2 worm cellular contexts compared by ENCODE assay signal in the genomic region with DNA sequence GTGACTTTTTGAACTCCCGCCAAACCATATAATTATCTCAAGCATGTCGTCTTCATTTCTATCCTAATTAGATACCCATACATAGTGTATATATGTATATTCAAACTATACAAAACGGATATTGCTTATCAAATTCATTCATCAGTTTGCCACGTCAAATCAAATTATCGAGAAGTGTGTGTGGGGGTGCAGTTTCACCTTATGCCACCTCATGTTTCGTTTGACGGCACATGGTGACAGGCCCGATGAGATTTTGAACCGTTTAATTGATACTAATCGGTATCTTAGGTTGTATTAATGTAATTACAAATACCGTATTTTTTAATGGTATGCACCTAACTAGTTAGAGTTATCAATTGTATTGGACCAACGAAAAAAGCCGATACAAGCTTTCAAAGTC.
TF ChIP-seq lines count a peak whose summit lies in the region.

No protein-coding gene starts in this region.

TF ChIP-seq in whole organism, L1 larva, 84 proteins besides CTCF, POLR2A, EP300 and RAD21:
- TF ChIP-seq lin-14 (GFP tag; optimal IDR thresholded peaks at IDR 0.05; lab: Kevin White, UChicago), result peak; percentile 13
- no peak for TF ChIP-seq lin-39 (tag; optimal IDR thresholded peaks at IDR 0.05; lab: Kevin White, UChicago)
- TF ChIP-seq nhr-85 (tag; lab: Kevin White, UChicago), result peak; percentile 51
- peak; percentile 96 for TF ChIP-seq unc-130 (tag; optimal IDR thresholded peaks at IDR 0.05; lab: Kevin White, UChicago)
- TF ChIP-seq ets-5 (GFP tag; IDR thresholded peaks at IDR 0.05; lab: Robert Waterston, UW), result no peak
- TF ChIP-seq fkh-10 (GFP tag; optimal IDR thresholded peaks at IDR 0.05; lab: Kevin White, UChicago), result no peak
- no peak for TF ChIP-seq sup-37 (GFP tag; optimal IDR thresholded peaks at IDR 0.05; lab: Kevin White, UChicago)
- TF ChIP-seq skn-1 (tag; optimal IDR thresholded peaks at IDR 0.05; lab: Kevin White, UChicago), result no peak
- TF ChIP-seq tbx-2 (tag; optimal IDR thresholded peaks at IDR 0.05; lab: Kevin White, UChicago), result peak; percentile 17

TF ChIP-seq in whole organism, mixed stage, embryonic, 35 proteins besides CTCF, POLR2A, EP300 and RAD21:
- TF ChIP-seq unc-62 (GFP tag; optimal IDR thresholded peaks at IDR 0.05; lab: Kevin White, UChicago) (peak; percentile 31), ceh-43 (GFP tag; optimal IDR thresholded peaks at IDR 0.05; lab: Kevin White, UChicago) (peak; percentile 9), elt-3 (tag; optimal IDR thresholded peaks at IDR 0.05; lab: Kevin White, UChicago) (no peak), lin-32 (GFP tag; optimal IDR thresholded peaks at IDR 0.05; lab: Kevin White, UChicago) (no peak), blmp-1 (tag; optimal IDR thresholded peaks at IDR 0.05; lab: Kevin White, UChicago) (peak; percentile 32)
